Worm (Caenorhabditis elegans) whole organism, young adult: ENCODE measurements around the gene mtm-3.

Experiments
- B0336.3 ChIP-seq: fragments of 200-800 bp; sonication (Bioruptor generic); IDR thresholded peaks from 2 replicates; pipeline ENCODE4 v1.3.6; 2022; ENCODE audit warnings: missing genetic modification characterization, missing compliant biosample characterization
- C17E4.6 ChIP-seq: fragments of 200-800 bp; sonication (Bioruptor generic); IDR thresholded peaks from 2 replicates; pipeline ENCODE4 v1.3.6; 2022; ENCODE audit warnings: missing genetic modification reagents, missing genetic modification characterization, missing compliant biosample characterization
- F10E7.11 ChIP-seq: sonication (generic microtip); optimal IDR thresholded peaks from 2 replicates; lab custom pipeline; 2017; ENCODE audit warnings: mild to moderate bottlenecking, missing genetic modification characterization, moderate library complexity, missing compliant biosample characterization
- F52B5.7 ChIP-seq: sonication (generic microtip); optimal IDR thresholded peaks from 2 replicates; lab custom pipeline; 2016; ENCODE audit warnings: mild to moderate bottlenecking, missing genetic modification characterization, missing compliant biosample characterization
- F57A8.1 ChIP-seq: fragments of 200-800 bp; sonication (Bioruptor generic); optimal IDR thresholded peaks from 2 replicates; lab custom pipeline; 2018; ENCODE audit warnings: mild to moderate bottlenecking, missing genetic modification characterization, moderate library complexity, missing compliant biosample characterization
- K12H6.12 ChIP-seq: fragments of 200-800 bp; sonication (Bioruptor generic); optimal IDR thresholded peaks from 2 replicates; lab custom pipeline; 2018; ENCODE audit warnings: mild to moderate bottlenecking, missing genetic modification characterization, missing compliant biosample characterization
- Y53G8AR.9 ChIP-seq: fragments of 200-800 bp; sonication (Bioruptor generic); conservative IDR thresholded peaks from 2 replicates; pipeline ENCODE4 v1.3.6; 2022; ENCODE audit warnings: missing genetic modification reagents, missing genetic modification characterization, missing compliant biosample characterization
- ZK185.1 ChIP-seq: sonication (generic microtip); optimal IDR thresholded peaks from 2 replicates; lab custom pipeline; 2016; ENCODE audit warnings: mild to moderate bottlenecking, missing genetic modification characterization, missing compliant biosample characterization; ENCODE audit not compliant: poor library complexity, severe bottlenecking
- akir-1 ChIP-seq: fragments of 200-800 bp; sonication (Bioruptor generic); optimal IDR thresholded peaks from 2 replicates; lab custom pipeline; 2018; ENCODE audit warnings: mild to moderate bottlenecking, missing genetic modification characterization, moderate library complexity, missing compliant biosample characterization
- attf-5 ChIP-seq: fragments of 200-800 bp; sonication (Bioruptor generic); optimal IDR thresholded peaks from 2 replicates; lab custom pipeline; 2018; ENCODE audit warnings: mild to moderate bottlenecking, missing genetic modification characterization, missing compliant biosample characterization
- ccch-3 ChIP-seq: fragments of 200-800 bp; sonication (Bioruptor generic); optimal IDR thresholded peaks from 2 replicates; lab custom pipeline; 2018; ENCODE audit warnings: mild to moderate bottlenecking, missing genetic modification characterization, missing compliant biosample characterization
- cebp-1 ChIP-seq, 2 experiments: fragments of 200-800 bp in 1 of 2; sonication (Bioruptor generic) in 1 of 2; sonication (generic microtip) in 1 of 2; IDR thresholded peaks in 1 of 2; optimal IDR thresholded peaks in 1 of 2; 2 replicates each; pipeline versions ENCODE4 v1.3.6 to Lab custom; 2017 to 2022; ENCODE audit warnings: missing compliant biosample characterization in 2 of 2, missing genetic modification characterization in 2 of 2, mild to moderate bottlenecking in 1 of 2, missing genetic modification reagents in 1 of 2, moderate library complexity in 1 of 2
- ceh-27 ChIP-seq: fragments of 200-800 bp; sonication (Bioruptor generic); optimal IDR thresholded peaks from 2 replicates; lab custom pipeline; 2018; ENCODE audit warnings: mild to moderate bottlenecking, missing genetic modification characterization, moderate library complexity, missing compliant biosample characterization
- die-1 ChIP-seq: sonication (generic microtip); optimal IDR thresholded peaks from 2 replicates; lab custom pipeline; 2016; ENCODE audit warnings: missing genotype, mild to moderate bottlenecking, missing genetic modification characterization, missing compliant biosample characterization
- dox-1 ChIP-seq: fragments of 200-800 bp; sonication (Bioruptor generic); IDR thresholded peaks from 2 replicates; pipeline ENCODE4 v1.3.6; 2022; ENCODE audit warnings: missing genetic modification reagents, missing genetic modification characterization, missing compliant biosample characterization
- egl-18 ChIP-seq: fragments of 200-800 bp; sonication (Bioruptor generic); IDR thresholded peaks from 2 replicates; pipeline ENCODE4 v1.3.6; 2022; ENCODE audit warnings: missing genetic modification reagents, missing genetic modification characterization, missing compliant biosample characterization
- hlh-12 ChIP-seq: sonication (generic microtip); optimal IDR thresholded peaks from 2 replicates; lab custom pipeline; 2016; ENCODE audit warnings: missing genetic modification characterization, missing compliant biosample characterization
- hmg-1.2 ChIP-seq: fragments of 200-800 bp; sonication (Bioruptor generic); IDR thresholded peaks from 2 replicates; pipeline ENCODE4 v1.3.6; 2022; ENCODE audit warnings: missing genetic modification reagents, missing genetic modification characterization, missing compliant biosample characterization
- let-607 ChIP-seq, 2 experiments: fragments of 200-800 bp in 1 of 2; sonication (Bioruptor generic) in 1 of 2; sonication (generic microtip) in 1 of 2; optimal IDR thresholded peaks; 2 replicates each; lab custom pipeline; 2016 to 2018; ENCODE audit warnings: mild to moderate bottlenecking in 2 of 2, missing compliant biosample characterization in 2 of 2, missing genetic modification characterization in 2 of 2, moderate library complexity in 2 of 2, missing genotype in 1 of 2
- lin-35 ChIP-seq, 3 experiments: fragments of 150-350 bp in 2 of 3; sonication (generic microtip) in 1 of 3; optimal IDR thresholded peaks; 2 replicates each; lab custom pipeline; 2014 to 2018; ENCODE audit warnings: missing biosample characterization in 3 of 3, missing genetic modification characterization in 3 of 3, missing genetic modification reagents in 3 of 3
- lin-40 ChIP-seq: sonication (generic microtip); optimal IDR thresholded peaks from 2 replicates; lab custom pipeline; 2016; ENCODE audit warnings: missing genetic modification characterization, mild to moderate bottlenecking, missing compliant biosample characterization, missing genotype, missing genetic modification reagents
- lir-1 ChIP-seq: fragments of 200-800 bp; sonication (Bioruptor generic); conservative IDR thresholded peaks from 2 replicates; pipeline ENCODE4 v1.3.6; 2022; ENCODE audit warnings: missing genetic modification reagents, missing genetic modification characterization, missing compliant biosample characterization
- madf-3 ChIP-seq: fragments of 200-800 bp; sonication (Bioruptor generic); IDR thresholded peaks from 2 replicates; pipeline ENCODE4 v1.3.6; 2022; ENCODE audit warnings: missing genetic modification reagents, missing genetic modification characterization, missing compliant biosample characterization
- mcd-1 ChIP-seq: fragments of 200-800 bp; sonication (Bioruptor generic); IDR thresholded peaks from 2 replicates; pipeline ENCODE4 v1.3.6; 2022; ENCODE audit warnings: missing genetic modification reagents, missing genetic modification characterization, missing compliant biosample characterization
- nhr-120 ChIP-seq: fragments of 200-800 bp; sonication (Bioruptor generic); IDR thresholded peaks from 2 replicates; pipeline ENCODE4 v1.3.6; 2022; ENCODE audit warnings: missing genetic modification characterization, missing compliant biosample characterization
- nhr-80 ChIP-seq: sonication (generic microtip); optimal IDR thresholded peaks from 2 replicates; lab custom pipeline; 2016; ENCODE audit warnings: missing genetic modification characterization, missing compliant biosample characterization
- pha-4 ChIP-seq: fragments of 150-350 bp; sonication (generic microtip); optimal IDR thresholded peaks from 2 replicates; lab custom pipeline; 2014; ENCODE audit warnings: missing biosample characterization, missing genetic modification reagents, missing genetic modification characterization
- rec-8 ChIP-seq, 2 experiments: sonication (generic microtip); optimal IDR thresholded peaks; 2 replicates each; lab custom pipeline; 2016; ENCODE audit warnings: mild to moderate bottlenecking in 2 of 2, missing genetic modification characterization in 2 of 2, missing genetic modification reagents in 2 of 2, missing genotype in 2 of 2, missing biosample characterization in 1 of 2, missing compliant biosample characterization in 1 of 2, moderate library complexity in 1 of 2
- rpc-1 ChIP-seq, 2 experiments: fragments of 150-350 bp in 1 of 2; sonication (generic microtip) in 1 of 2; optimal IDR thresholded peaks; 2 replicates each; lab custom pipeline; 2014 to 2018; ENCODE audit warnings: missing biosample characterization in 1 of 2, missing genetic modification characterization in 1 of 2, missing genetic modification reagents in 1 of 2, missing genotype in 1 of 2
- sea-2 ChIP-seq: fragments of 200-800 bp; sonication (Bioruptor generic); IDR thresholded peaks from 2 replicates; pipeline ENCODE4 v1.3.6; 2022; ENCODE audit warnings: missing genetic modification characterization, missing compliant biosample characterization
- snpc-4 ChIP-seq, 5 experiments: fragments of 150-350 bp in 1 of 5; sonication (generic microtip) in 4 of 5; optimal IDR thresholded peaks; 2 replicates each; lab custom pipeline; 2014 to 2018; ENCODE audit warnings: missing genetic modification characterization in 5 of 5, missing biosample characterization in 3 of 5, antibody characterized with exemption in 2 of 5, mild to moderate bottlenecking in 2 of 5, missing compliant biosample characterization in 2 of 5, missing genotype in 2 of 5, moderate library complexity in 2 of 5, missing genetic modification reagents in 1 of 5
- somi-1 ChIP-seq: fragments of 200-800 bp; sonication (Bioruptor generic); optimal IDR thresholded peaks from 2 replicates; lab custom pipeline; 2018; ENCODE audit warnings: mild to moderate bottlenecking, missing genetic modification characterization, missing compliant biosample characterization
- sptf-2 ChIP-seq: fragments of 200-800 bp; sonication (Bioruptor generic); optimal IDR thresholded peaks from 2 replicates; lab custom pipeline; 2018; ENCODE audit warnings: mild to moderate bottlenecking, missing genetic modification characterization, missing compliant biosample characterization
- tbp1 ChIP-seq: fragments of 200-800 bp; sonication (Bioruptor generic); optimal IDR thresholded peaks from 2 replicates; lab custom pipeline; 2018; ENCODE audit warnings: mild to moderate bottlenecking, missing genetic modification characterization, missing compliant biosample characterization
- tbx-9 ChIP-seq: sonication (generic microtip); optimal IDR thresholded peaks from 2 replicates; lab custom pipeline; 2016; ENCODE audit warnings: borderline replicate concordance, missing genetic modification characterization, inconsistent platforms, missing compliant biosample characterization
- zfh-2 ChIP-seq: fragments of 200-800 bp; sonication (Bioruptor generic); conservative IDR thresholded peaks from 2 replicates; pipeline ENCODE4 v1.3.6; 2022; ENCODE audit warnings: missing genetic modification reagents, missing genetic modification characterization, missing compliant biosample characterization
- ztf-22 ChIP-seq: fragments of 200-800 bp; sonication (Bioruptor generic); optimal IDR thresholded peaks from 2 replicates; lab custom pipeline; 2018; ENCODE audit warnings: mild to moderate bottlenecking, missing genetic modification characterization, moderate library complexity, missing compliant biosample characterization
- ztf-26 ChIP-seq: sonication (generic microtip); optimal IDR thresholded peaks from 2 replicates; lab custom pipeline; 2017; ENCODE audit warnings: missing genetic modification characterization, missing compliant biosample characterization

mtm-3 gene

ce11 chrIII:3786427-3786935 is 13.8 kb downstream of the mtm-3 start, which contains the start of gene acy-3:
acy-3 (minus strand) TSS chrIII:3786477.
- TF ChIP-seq sptf-2 (GFP tag; lab: Kevin White, UChicago) (no peak), Y53G8AR.9 (GFP tag; lab: Robert Waterston, UW) (0 out of 2 replicates have a peak, but pooled peaks have one; percentile 62), lin-35 (GFP tag; optimal IDR thresholded peaks at IDR 0.05; lab: Kevin White, UChicago) (no peak), ceh-27 (no peak), die-1 (tag; lab: Kevin White, UChicago) (no peak), F57A8.1 (no peak), zfh-2 (GFP tag; lab: Robert Waterston, UW) (peak; percentile 74), ztf-22 (GFP tag; lab: Kevin White, UChicago) (peak; percentile 42), let-607 (tag; optimal IDR thresholded peaks at IDR 0.05; lab: Kevin White, UChicago) (no peak), K12H6.12 (no peak), B0336.3 (GFP tag; lab: Robert Waterston, UW) (peak; percentile 61; the same call in 1 of the 2 replicates), lin-40 (tag; lab: Kevin White, UChicago) (peak; percentile 24), mcd-1 (peak; percentile 56), cebp-1 (GFP tag; IDR thresholded peaks at IDR 0.05; lab: Robert Waterston, UW) (no peak), cebp-1 (tag; optimal IDR thresholded peaks at IDR 0.05; lab: Kevin White, UChicago) (peak; percentile 41), tbx-9 (no peak), madf-3 (no peak), sea-2 (GFP tag; lab: Robert Waterston, UW) (no peak), somi-1 (GFP tag; lab: Kevin White, UChicago) (peak; percentile 11), rpc-1 (optimal IDR thresholded peaks at IDR 0.05; lab: Kevin White, UChicago) (no peak), rpc-1 (tag; optimal IDR thresholded peaks at IDR 0.05; lab: Kevin White, UChicago) (no peak), ZK185.1 (no peak), ccch-3 (GFP tag; lab: Kevin White, UChicago) (no peak), snpc-4 (GFP tag; optimal IDR thresholded peaks at IDR 0.05; lab: Kevin White, UChicago) (no peak), snpc-4 (tag; optimal IDR thresholded peaks at IDR 0.05; lab: Kevin White, UChicago) (peak in 1 of 4 experiments; percentile 28), tbp1 (peak; percentile 5), lir-1 (no peak), C17E4.6 (GFP tag; lab: Robert Waterston, UW) (no peak), akir-1 (GFP tag; lab: Kevin White, UChicago) (no peak), attf-5 (GFP tag; lab: Kevin White, UChicago) (peak; percentile 45), nhr-120 (GFP tag; lab: Robert Waterston, UW) (no peak), F52B5.7 (tag; lab: Kevin White, UChicago) (peak; percentile 1), ztf-26 (tag; lab: Kevin White, UChicago) (no peak), F10E7.11 (tag; lab: Kevin White, UChicago) (no peak), pha-4 (tag; lab: Kevin White, UChicago) (no peak), dox-1 (GFP tag; lab: Robert Waterston, UW) (peak; percentile 45; the same call in 1 of the 2 replicates), egl-18 (GFP tag; lab: Robert Waterston, UW) (no peak), nhr-80 (tag; lab: Kevin White, UChicago) (peak; percentile 75), hlh-12 (tag; lab: Kevin White, UChicago) (no peak), rec-8 (tag; optimal IDR thresholded peaks at IDR 0.05; lab: Kevin White, UChicago) (no peak), hmg-1.2 (peak; percentile 73)
- TF ChIP-seq, all 124 proteins: peak for 15
